Fruit fly (Drosophila melanogaster) whole organism, embryonic: ENCODE data around the gene CG14205.
A peak's percentile ranks its signal among the peaks of the same experiment; 100 is the strongest.

Source experiments
- Awh ChIP-seq: fragments of 200-800 bp; sonication (Bioruptor generic); IDR thresholded peaks from 2 replicates; pipeline ENCODE4, ENCODE4 v1.3.6; 2022; ENCODE audit warnings: missing biosample characterization, missing genetic modification characterization
- CG10147 ChIP-seq: fragments of 200-800 bp; sonication (Bioruptor generic); optimal IDR thresholded peaks from 2 replicates; lab custom pipeline; 2019; ENCODE audit warnings: missing biosample characterization, mild to moderate bottlenecking, missing genetic modification characterization, moderate library complexity
- CG11456 ChIP-seq: fragments of 200-800 bp; sonication (Bioruptor generic); IDR thresholded peaks from 3 replicates; pipeline ENCODE4 v1.3.6; 2022; ENCODE audit warnings: missing biosample characterization, missing genetic modification characterization
- CG11695 ChIP-seq: fragments of 200-800 bp; sonication (Bioruptor generic); IDR thresholded peaks from 3 replicates; pipeline ENCODE4 v1.3.6; 2022; ENCODE audit warnings: missing biosample characterization, missing genetic modification characterization
- CG11723 ChIP-seq: fragments of 200-800 bp; sonication (Bioruptor generic); optimal IDR thresholded peaks from 2 replicates; lab custom pipeline; 2017; ENCODE audit warnings: missing biosample characterization, mild to moderate bottlenecking, missing genetic modification characterization
- CG12769 ChIP-seq: fragments of 200-800 bp; sonication (Bioruptor generic); optimal IDR thresholded peaks from 2 replicates; lab custom pipeline; 2019; ENCODE audit warnings: missing biosample characterization, mild to moderate bottlenecking, missing genetic modification characterization, moderate library complexity
- CG15514 ChIP-seq: fragments of 200-800 bp; sonication (Bioruptor generic); optimal IDR thresholded peaks from 3 replicates; lab custom pipeline; 2017; ENCODE audit warnings: missing biosample characterization, missing genetic modification characterization, mild to moderate bottlenecking, moderate library complexity, missing genetic modification reagents
- CG16813 ChIP-seq: fragments of 200-800 bp; sonication (Bioruptor generic); IDR thresholded peaks from 3 replicates; pipeline ENCODE4 v1.3.6; 2022; ENCODE audit warnings: missing biosample characterization, missing genetic modification characterization; ENCODE audit not compliant: partially characterized antibody
- CG17385 ChIP-seq: fragments of 200-800 bp; sonication (Bioruptor generic); optimal IDR thresholded peaks from 3 replicates; lab custom pipeline; 2018; ENCODE audit warnings: missing biosample characterization, mild to moderate bottlenecking, missing genetic modification characterization
- CG18011 ChIP-seq: fragments of 200-800 bp; sonication (Bioruptor generic); optimal IDR thresholded peaks from 2 replicates; lab custom pipeline; 2017; ENCODE audit warnings: missing biosample characterization, missing genetic modification characterization, mild to moderate bottlenecking, moderate library complexity, missing genotype
- CG18619 ChIP-seq: fragments of 200-800 bp; sonication (Bioruptor generic); optimal IDR thresholded peaks from 3 replicates; lab custom pipeline; 2017; ENCODE audit warnings: missing biosample characterization, mild to moderate bottlenecking, missing genetic modification characterization
- CG31441 ChIP-seq: fragments of 200-800 bp; sonication (Bioruptor generic); IDR thresholded peaks from 2 replicates; pipeline ENCODE4 v1.3.6; 2022; ENCODE audit warnings: missing biosample characterization, missing genetic modification characterization
- CG3281 ChIP-seq: fragments of 200-800 bp; sonication (Bioruptor generic); optimal IDR thresholded peaks from 3 replicates; lab custom pipeline; 2017; ENCODE audit warnings: missing biosample characterization, mild to moderate bottlenecking, missing genetic modification characterization
- CG33213 ChIP-seq: fragments of 200-800 bp; sonication (Bioruptor generic); optimal IDR thresholded peaks from 3 replicates; lab custom pipeline; 2016; ENCODE audit warnings: missing biosample characterization, missing genetic modification characterization
- CG34422 ChIP-seq: fragments of 200-800 bp; sonication (Bioruptor generic); IDR thresholded peaks from 3 replicates; pipeline ENCODE4 v1.3.6; 2022; ENCODE audit warnings: missing biosample characterization, missing genetic modification characterization
- CG5953 ChIP-seq: fragments of 200-800 bp; sonication (Bioruptor generic); IDR thresholded peaks from 2 replicates; pipeline ENCODE4 v1.3.6; 2022; ENCODE audit warnings: missing biosample characterization, missing genetic modification characterization
- CG7271 ChIP-seq: fragments of 200-800 bp; sonication (Bioruptor generic); optimal IDR thresholded peaks from 2 replicates; lab custom pipeline; 2018; ENCODE audit warnings: missing biosample characterization, mild to moderate bottlenecking, missing genetic modification characterization, moderate library complexity
- CG8478 ChIP-seq: fragments of >200 bp; optimal IDR thresholded peaks from 2 replicates; lab custom pipeline; 2018
- CG9437 ChIP-seq: fragments of 200-800 bp; sonication (Bioruptor generic); optimal IDR thresholded peaks from 2 replicates; lab custom pipeline; 2018; ENCODE audit warnings: missing biosample characterization, mild to moderate bottlenecking, missing genetic modification characterization
- CG9876 ChIP-seq: fragments of 200-800 bp; sonication (Bioruptor generic); optimal IDR thresholded peaks from 2 replicates; lab custom pipeline; 2016; ENCODE audit warnings: missing biosample characterization, missing genetic modification characterization
- Gsc ChIP-seq: fragments of 200-800 bp; sonication (Bioruptor generic); IDR thresholded peaks from 2 replicates; pipeline ENCODE4 v1.3.6; 2022; ENCODE audit warnings: missing biosample characterization, missing genetic modification characterization
- Gug ChIP-seq: fragments of 200-800 bp; sonication (Bioruptor generic); IDR thresholded peaks from 4 replicates; pipeline ENCODE4 v1.3.6; 2022; ENCODE audit warnings: missing biosample characterization, missing genetic modification characterization
- HLH54F ChIP-seq: fragments of 200-800 bp; sonication (Bioruptor generic); optimal IDR thresholded peaks from 3 replicates; lab custom pipeline; 2016; ENCODE audit warnings: missing biosample characterization, missing genetic modification characterization
- HmgZ ChIP-seq: fragments of 200-800 bp; sonication (Bioruptor generic); optimal IDR thresholded peaks from 2 replicates; lab custom pipeline; 2018; ENCODE audit warnings: missing biosample characterization, mild to moderate bottlenecking, missing genetic modification characterization
- Lhr ChIP-seq: fragments of 200-800 bp; sonication (Bioruptor generic); optimal IDR thresholded peaks from 3 replicates; lab custom pipeline; 2017; ENCODE audit warnings: mild to moderate bottlenecking, missing biosample characterization, missing genetic modification reagents, missing genetic modification characterization
- Spps ChIP-seq: fragments of 200-800 bp; sonication (Bioruptor generic); optimal IDR thresholded peaks from 2 replicates; lab custom pipeline; 2018; ENCODE audit warnings: missing biosample characterization, mild to moderate bottlenecking, missing genetic modification characterization
- Sry-β ChIP-seq: fragments of 200-800 bp; sonication (Bioruptor generic); optimal IDR thresholded peaks from 2 replicates; lab custom pipeline; 2018; ENCODE audit warnings: missing biosample characterization, mild to moderate bottlenecking, missing genetic modification characterization, moderate library complexity
- Taf1 ChIP-seq: fragments of 200-800 bp; sonication (Bioruptor generic); IDR thresholded peaks from 2 replicates; pipeline ENCODE4 v1.3.6; 2022; ENCODE audit warnings: missing biosample characterization, missing genetic modification characterization
- abd-A ChIP-seq: fragments of 200-800 bp; sonication (Bioruptor generic); optimal IDR thresholded peaks from 3 replicates; lab custom pipeline; 2019; ENCODE audit warnings: missing biosample characterization, mild to moderate bottlenecking, missing genetic modification characterization, moderate library complexity
- bigmax ChIP-seq: fragments of 200-800 bp; sonication (Bioruptor generic); optimal IDR thresholded peaks from 2 replicates; lab custom pipeline; 2018; ENCODE audit warnings: missing biosample characterization, mild to moderate bottlenecking, missing genetic modification characterization
- bowl ChIP-seq: fragments of 200-800 bp; sonication (Bioruptor generic); IDR thresholded peaks from 2 replicates; pipeline ENCODE4 v1.3.6; 2022; ENCODE audit warnings: missing biosample characterization, missing genetic modification characterization
- bsh ChIP-seq, 2 experiments: fragments of 200-800 bp; sonication (Bioruptor generic); optimal IDR thresholded peaks; 2 replicates each; lab custom pipeline; 2017 to 2018; ENCODE audit warnings: mild to moderate bottlenecking in 2 of 2, missing biosample characterization in 2 of 2, missing genetic modification characterization in 2 of 2, moderate library complexity in 1 of 2
- chm ChIP-seq: fragments of 200-800 bp; sonication (Bioruptor generic); IDR thresholded peaks from 2 replicates; pipeline ENCODE4 v1.3.6; 2022; ENCODE audit warnings: missing biosample characterization, missing genetic modification characterization
- dysf ChIP-seq: fragments of 200-800 bp; sonication (Bioruptor generic); IDR thresholded peaks from 3 replicates; pipeline ENCODE4 v1.3.6; 2022; ENCODE audit warnings: missing biosample characterization, missing genetic modification characterization
- ems ChIP-seq: fragments of 200-800 bp; sonication (Bioruptor generic); optimal IDR thresholded peaks from 3 replicates; lab custom pipeline; 2016; ENCODE audit warnings: missing biosample characterization, missing genetic modification characterization
- exex ChIP-seq: fragments of 200-800 bp; sonication (Bioruptor generic); optimal IDR thresholded peaks from 4 replicates; lab custom pipeline; 2018; ENCODE audit warnings: missing biosample characterization, mild to moderate bottlenecking, missing genetic modification characterization, moderate library complexity
- gfzf ChIP-seq: fragments of 200-800 bp; sonication (Bioruptor generic); optimal IDR thresholded peaks from 2 replicates; lab custom pipeline; 2016; ENCODE audit warnings: missing biosample characterization, mild to moderate bottlenecking, missing genetic modification characterization, moderate library complexity
- hkb ChIP-seq, 2 experiments: fragments of 200-800 bp in 1 of 2; fragments of >200 bp in 1 of 2; sonication (Bioruptor generic) in 1 of 2; IDR thresholded peaks in 1 of 2; optimal IDR thresholded peaks in 1 of 2; 2 replicates each; pipeline versions ENCODE4 v1.3.6 to Lab custom; 2017 to 2022; ENCODE audit warnings: missing biosample characterization in 1 of 2, missing genetic modification characterization in 1 of 2
- kah ChIP-seq: fragments of 200-800 bp; sonication (Bioruptor generic); optimal IDR thresholded peaks from 2 replicates; lab custom pipeline; 2018; ENCODE audit warnings: missing biosample characterization, mild to moderate bottlenecking, missing genetic modification characterization
- knrl ChIP-seq: fragments of 200-800 bp; sonication (Bioruptor generic); IDR thresholded peaks from 3 replicates; pipeline ENCODE4 v1.3.6; 2022; ENCODE audit warnings: missing biosample characterization, missing genetic modification characterization; ENCODE audit not compliant: partially characterized antibody
- luna ChIP-seq: fragments of 200-800 bp; sonication (Bioruptor generic); optimal IDR thresholded peaks from 2 replicates; lab custom pipeline; 2016; ENCODE audit warnings: missing biosample characterization, missing genetic modification characterization
- nau ChIP-seq: fragments of 200-800 bp; sonication (Bioruptor generic); optimal IDR thresholded peaks from 3 replicates; lab custom pipeline; 2017; ENCODE audit warnings: missing biosample characterization, mild to moderate bottlenecking, missing genetic modification characterization, missing genetic modification reagents
- nmo ChIP-seq: fragments of 200-800 bp; sonication (Bioruptor generic); optimal IDR thresholded peaks from 2 replicates; lab custom pipeline; 2018; ENCODE audit warnings: missing biosample characterization, mild to moderate bottlenecking, missing genetic modification characterization, moderate library complexity
- nom ChIP-seq: fragments of 200-800 bp; sonication (Bioruptor generic); optimal IDR thresholded peaks from 2 replicates; lab custom pipeline; 2017; ENCODE audit warnings: missing biosample characterization, missing genetic modification characterization, mild to moderate bottlenecking, moderate library complexity, missing genetic modification reagents
- pzg ChIP-seq: fragments of 200-800 bp; sonication (Bioruptor generic); optimal IDR thresholded peaks from 3 replicates; lab custom pipeline; 2018; ENCODE audit warnings: missing biosample characterization, mild to moderate bottlenecking, missing genetic modification characterization, moderate library complexity
- scrt ChIP-seq: fragments of 200-800 bp; sonication (Bioruptor generic); optimal IDR thresholded peaks from 2 replicates; lab custom pipeline; 2018; ENCODE audit warnings: missing biosample characterization, mild to moderate bottlenecking, missing genetic modification characterization, moderate library complexity
- sob ChIP-seq: fragments of 200-800 bp; sonication (Bioruptor generic); IDR thresholded peaks from 2 replicates; pipeline ENCODE4 v1.3.6; 2022; ENCODE audit warnings: missing biosample characterization, missing genetic modification characterization
- sr ChIP-seq: fragments of 200-800 bp; sonication (Bioruptor generic); IDR thresholded peaks from 3 replicates; pipeline ENCODE4 v1.3.6; 2022; ENCODE audit warnings: missing biosample characterization, missing genetic modification characterization
- trem ChIP-seq: fragments of 200-800 bp; optimal IDR thresholded peaks from 3 replicates; lab custom pipeline; 2019; ENCODE audit warnings: missing biosample characterization, mild to moderate bottlenecking, missing genetic modification characterization, moderate library complexity
- ttk ChIP-seq: fragments of 200-800 bp; sonication (Bioruptor generic); IDR thresholded peaks from 2 replicates; pipeline ENCODE4 v2.1.2; 2022; ENCODE audit warnings: missing biosample characterization, missing genetic modification characterization

The CG14205 gene

DNA sequence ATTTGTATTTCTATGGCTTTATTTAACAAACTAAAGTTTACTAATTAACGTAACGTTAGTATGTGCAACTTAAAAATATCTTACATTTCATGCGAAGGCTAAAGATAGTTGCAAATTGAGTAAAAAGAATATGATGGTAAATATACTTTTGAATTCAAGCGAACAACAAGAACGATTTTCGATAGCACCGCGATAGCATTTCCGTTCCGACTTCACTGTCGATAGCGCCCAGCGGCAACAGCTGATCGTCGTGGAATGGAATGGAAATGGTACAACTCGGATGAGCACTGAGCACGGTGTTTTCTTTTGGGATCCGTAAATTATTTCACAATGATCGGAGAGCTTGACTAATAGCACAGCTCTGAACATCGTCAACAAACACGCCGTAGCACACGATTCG is 21.1 kb downstream of the CG14205 start (continued):
- TF ChIP-seq abd-A (no peak), CG18619 (peak; percentile 34), exex (peak; percentile 7), bigmax (GFP tag; lab: Kevin White, UChicago) (peak; percentile 45), Sry-β (GFP tag; lab: Kevin White, UChicago) (no peak), gfzf (GFP tag; lab: Kevin White, UChicago) (no peak), CG9876 (GFP tag; lab: Kevin White, UChicago) (no peak), CG15514 (GFP tag; lab: Kevin White, UChicago) (peak; percentile 81), HmgZ (tag; lab: Kevin White, UChicago) (peak; percentile 72), CG33213 (peak; percentile 45), sr (no peak), CG8478 (lab: Kevin White, UChicago) (no peak), pzg (peak; percentile 57), ems (GFP tag; lab: Kevin White, UChicago) (peak; percentile 0), CG12769 (tag; lab: Kevin White, UChicago) (no peak), knrl (no peak), trem (tag; lab: Kevin White, UChicago) (peak; percentile 36), nau (GFP tag; lab: Kevin White, UChicago) (no peak), bowl (GFP tag; lab: Robert Waterston, UW) (0 out of 2 replicates have a peak, but pooled peaks have one; percentile 10), Gug (GFP tag; lab: Robert Waterston, UW) (no peak), CG5953 (GFP tag; lab: Robert Waterston, UW) (no peak), CG10147 (GFP tag; lab: Kevin White, UChicago) (peak; percentile 58), CG16813 (GFP tag; lab: Robert Waterston, UW) (0 out of 3 replicates have a peak, but pooled peaks have one; percentile 33), bsh (GFP tag; optimal IDR thresholded peaks at IDR 0.05; lab: Kevin White, UChicago) (peak in 1 of 2 experiments; percentile 28), CG9437 (peak; percentile 17), Spps (no peak), CG34422 (GFP tag; lab: Robert Waterston, UW) (no peak; the same call in 2 of the 3 replicates), dysf (GFP tag; lab: Robert Waterston, UW) (no peak), Awh (peak; percentile 30; the same call in 1 of the 2 replicates), scrt (GFP tag; lab: Kevin White, UChicago) (peak; percentile 70), Taf1 (no peak), CG17385 (GFP tag; lab: Kevin White, UChicago) (peak; percentile 73), ttk (GFP tag; lab: Robert Waterston, UW) (no peak), CG7271 (peak; percentile 76), sob (GFP tag; lab: Robert Waterston, UW) (peak; percentile 43; the same call in 1 of the 2 replicates), Lhr (GFP tag; lab: Kevin White, UChicago) (peak; percentile 13), nom (GFP tag; lab: Kevin White, UChicago) (peak; percentile 69), CG3281 (GFP tag; lab: Kevin White, UChicago) (peak; percentile 78), Gsc (no peak), HLH54F (no peak), CG18011 (GFP tag; lab: Kevin White, UChicago) (peak; percentile 52), CG11456 (GFP tag; lab: Robert Waterston, UW) (0 out of 3 replicates have a peak, but pooled peaks have one; percentile 33), CG31441 (no peak; the same call in 1 of the 2 replicates), luna (GFP tag; lab: Kevin White, UChicago) (no peak), nmo (peak; percentile 23), kah (GFP tag; lab: Kevin White, UChicago) (peak; percentile 41), chm (GFP tag; lab: Robert Waterston, UW) (peak; percentile 74), hkb (optimal IDR thresholded peaks at IDR 0.05; lab: Kevin White, UChicago) (no peak), hkb (GFP tag; IDR thresholded peaks at IDR 0.05; lab: Robert Waterston, UW) (peak; percentile 69), CG11695 (GFP tag; lab: Robert Waterston, UW) (no peak), CG11723 (GFP tag; lab: Kevin White, UChicago) (peak; percentile 47)
